Fruit fly (Drosophila melanogaster): ENCODE results near the gene Diedel.

Diedel gene

dm6 chr3R:29457215-29457614 is 36.4 kb upstream of the Diedel start:
- TF ChIP-seq pzg (GFP tag; optimal IDR thresholded peaks at IDR 0.05) = no peak
- TF ChIP-seq yki (optimal IDR thresholded peaks at IDR 0.05) = no peak
- peak; percentile 12 for TF ChIP-seq nom (GFP tag; optimal IDR thresholded peaks at IDR 0.05)
- no peak for TF ChIP-seq Poxn (GFP tag; IDR thresholded peaks at IDR 0.05)
- TF ChIP-seq CG10366 (GFP tag; IDR thresholded peaks at IDR 0.05) = no peak
- no peak for TF ChIP-seq CG11723 (GFP tag; optimal IDR thresholded peaks at IDR 0.05)
- TF ChIP-seq CG1024 (GFP tag; IDR thresholded peaks at IDR 0.05) = no peak
- peak; percentile 35 for TF ChIP-seq CG1832 (GFP tag; optimal IDR thresholded peaks at IDR 0.05)
- TF ChIP-seq CG13296 (GFP tag; optimal IDR thresholded peaks at IDR 0.05) = no peak
- peak; percentile 29 for TF ChIP-seq CG13287 (GFP tag; IDR thresholded peaks at IDR 0.05; ENCODE audit: partially characterized antibody)
- peak in 1 of 3 experiments; percentile 33 for TF ChIP-seq Stat92E (GFP tag; optimal IDR thresholded peaks at IDR 0.05)
- peak; percentile 4 for TF ChIP-seq CG11504 (tag; optimal IDR thresholded peaks at IDR 0.05)
- peak; percentile 87 for TF ChIP-seq CG3163 (GFP tag; optimal IDR thresholded peaks at IDR 0.05)
- TF ChIP-seq Dp (GFP tag; optimal IDR thresholded peaks at IDR 0.05) = peak; percentile 81
- peak; percentile 42; the same call in 1 of the 3 replicates for TF ChIP-seq ci (GFP tag; IDR thresholded peaks at IDR 0.05)
- no peak for TF ChIP-seq sisA (GFP tag; IDR thresholded peaks at IDR 0.05)
- peak; percentile 13 for TF ChIP-seq HLHmδ (GFP tag; optimal IDR thresholded peaks at IDR 0.05)
- TF ChIP-seq CG10147 (GFP tag; optimal IDR thresholded peaks at IDR 0.05) = no peak
- peak; percentile 33; the same call in 1 of the 2 replicates for TF ChIP-seq hbn (GFP tag; IDR thresholded peaks at IDR 0.05; ENCODE audit: partially characterized antibody)
- TF ChIP-seq chn (GFP tag; optimal IDR thresholded peaks at IDR 0.05) = no peak
- no peak for TF ChIP-seq NC2β (GFP tag; optimal IDR thresholded peaks at IDR 0.05)
- TF ChIP-seq tgo (GFP tag; IDR thresholded peaks at IDR 0.05) = no peak
- TF ChIP-seq stwl (tag; optimal IDR thresholded peaks at IDR 0.05) = peak; percentile 50
- peak; percentile 38; the same call in 1 of the 4 replicates for TF ChIP-seq Dll (GFP tag; IDR thresholded peaks at IDR 0.05; ENCODE audit: partially characterized antibody)
- TF ChIP-seq CG32767 (GFP tag; IDR thresholded peaks at IDR 0.05) = peak; percentile 28; the same call in 1 of the 2 replicates
- TF ChIP-seq CG12155 (GFP tag; optimal IDR thresholded peaks at IDR 0.05) = peak; percentile 98
- TF ChIP-seq zen2 (GFP tag; IDR thresholded peaks at IDR 0.05; ENCODE audit: partially characterized antibody) = peak; percentile 31; the same call in 1 of the 3 replicates
- TF ChIP-seq chif (GFP tag; optimal IDR thresholded peaks at IDR 0.05) = no peak
- TF ChIP-seq CG1647 (GFP tag; optimal IDR thresholded peaks at IDR 0.05) = no peak
- peak; percentile 35 for TF ChIP-seq sens (GFP tag)
- TF ChIP-seq Trl (optimal IDR thresholded peaks at IDR 0.05) = peak; percentile 64 to 77
- TF ChIP-seq Trl (GFP tag; optimal IDR thresholded peaks at IDR 0.05) = no peak
- TF ChIP-seq onecut (GFP tag; IDR thresholded peaks at IDR 0.05) = peak; percentile 3; the same call in 1 of the 2 replicates
- TF ChIP-seq CG11398 (GFP tag; optimal IDR thresholded peaks at IDR 0.05) = no peak
- TF ChIP-seq Sry-δ (GFP tag; optimal IDR thresholded peaks at IDR 0.05) = peak; percentile 18
- TF ChIP-seq Rfx (GFP tag; IDR thresholded peaks at IDR 0.05) = 0 out of 2 replicates have a peak, but pooled peaks have one; percentile 16
- peak; percentile 91 for TF ChIP-seq E2f2 (GFP tag; IDR thresholded peaks at IDR 0.05)
- peak; percentile 47 for TF ChIP-seq fru (optimal IDR thresholded peaks at IDR 0.05)
- TF ChIP-seq z (GFP tag; IDR thresholded peaks at IDR 0.05) = no peak
- peak; percentile 89; the same call in 2 of the 4 replicates for TF ChIP-seq chinmo (GFP tag; IDR thresholded peaks at IDR 0.05; ENCODE audit: partially characterized antibody)
- TF ChIP-seq Hr39 (optimal IDR thresholded peaks at IDR 0.05) = no peak
- no peak for TF ChIP-seq hth (optimal IDR thresholded peaks at IDR 0.05)
- TF ChIP-seq cg (GFP tag; optimal IDR thresholded peaks at IDR 0.05) = peak; percentile 37
- no peak for TF ChIP-seq GATAe (GFP tag; conservative IDR thresholded peaks at IDR 0.05)
- no peak for TF ChIP-seq schlank (tag; optimal IDR thresholded peaks at IDR 0.05)
- TF ChIP-seq MESR4 (GFP tag; optimal IDR thresholded peaks at IDR 0.05) = peak; percentile 1
- no peak for TF ChIP-seq emc (GFP tag; optimal IDR thresholded peaks at IDR 0.05)
- no peak for TF ChIP-seq CG34422 (GFP tag; IDR thresholded peaks at IDR 0.05)
